Fruit fly (Drosophila melanogaster) whole organism, embryonic: Measurements from ENCODE around the gene CG9300.

Source experiments
- CG10654 ChIP-seq: fragments of 200-800 bp; sonication (Bioruptor generic); optimal IDR thresholded peaks from 2 replicates; lab custom pipeline; 2016; ENCODE audit warnings: missing biosample characterization, missing genetic modification characterization
- CG10979 ChIP-seq: fragments of 200-800 bp; sonication (Bioruptor generic); optimal IDR thresholded peaks from 2 replicates; lab custom pipeline; 2018; ENCODE audit warnings: missing biosample characterization, mild to moderate bottlenecking, missing genetic modification characterization, moderate library complexity
- CG13287 ChIP-seq: fragments of 200-800 bp; sonication (Bioruptor generic); IDR thresholded peaks from 2 replicates; pipeline ENCODE4 v1.3.6; 2022; ENCODE audit warnings: missing biosample characterization, missing genetic modification characterization; ENCODE audit not compliant: partially characterized antibody
- CG13424 ChIP-seq: fragments of 200-800 bp; sonication (Bioruptor generic); optimal IDR thresholded peaks from 2 replicates; lab custom pipeline; 2019; ENCODE audit warnings: missing biosample characterization, mild to moderate bottlenecking, missing genetic modification characterization, moderate library complexity
- CG13775 ChIP-seq: fragments of 200-800 bp; sonication (Bioruptor generic); optimal IDR thresholded peaks from 3 replicates; lab custom pipeline; 2017; ENCODE audit warnings: missing biosample characterization, mild to moderate bottlenecking, missing genetic modification characterization
- CG15479 ChIP-seq: fragments of 200-800 bp; sonication (Bioruptor generic); optimal IDR thresholded peaks from 3 replicates; lab custom pipeline; 2019; ENCODE audit warnings: missing biosample characterization, mild to moderate bottlenecking, missing genetic modification characterization, moderate library complexity
- CG17361 ChIP-seq: fragments of 200-800 bp; sonication (Bioruptor generic); IDR thresholded peaks from 3 replicates; pipeline ENCODE4 v1.3.6; 2022; ENCODE audit warnings: missing biosample characterization, missing genetic modification characterization
- CG17385 ChIP-seq: fragments of 200-800 bp; sonication (Bioruptor generic); optimal IDR thresholded peaks from 3 replicates; lab custom pipeline; 2018; ENCODE audit warnings: missing biosample characterization, mild to moderate bottlenecking, missing genetic modification characterization
- CG30020 ChIP-seq: fragments of 200-800 bp; optimal IDR thresholded peaks from 2 replicates; lab custom pipeline; 2019; ENCODE audit warnings: missing biosample characterization, mild to moderate bottlenecking, missing genetic modification characterization, moderate library complexity
- CG3281 ChIP-seq: fragments of 200-800 bp; sonication (Bioruptor generic); optimal IDR thresholded peaks from 3 replicates; lab custom pipeline; 2017; ENCODE audit warnings: missing biosample characterization, mild to moderate bottlenecking, missing genetic modification characterization
- CG33557 ChIP-seq: fragments of 200-800 bp; sonication (Bioruptor generic); optimal IDR thresholded peaks from 2 replicates; lab custom pipeline; 2019; ENCODE audit warnings: missing biosample characterization, mild to moderate bottlenecking, missing genetic modification characterization, moderate library complexity
- CG42726 ChIP-seq: fragments of 200-800 bp; sonication (Bioruptor generic); IDR thresholded peaks from 2 replicates; pipeline ENCODE4 v1.3.6; 2022; ENCODE audit warnings: missing biosample characterization, missing genetic modification characterization; ENCODE audit not compliant: partially characterized antibody
- CG4404 ChIP-seq: fragments of 200-800 bp; sonication (Bioruptor generic); IDR thresholded peaks from 2 replicates; pipeline ENCODE4 v1.3.6; 2022; ENCODE audit warnings: missing biosample characterization, missing genetic modification characterization
- CG4820 ChIP-seq: fragments of 200-800 bp; sonication (Bioruptor generic); optimal IDR thresholded peaks from 3 replicates; lab custom pipeline; 2016; ENCODE audit warnings: missing biosample characterization, missing genetic modification characterization
- CG4854 ChIP-seq: fragments of 200-800 bp; sonication (Bioruptor generic); optimal IDR thresholded peaks from 2 replicates; lab custom pipeline; 2016; ENCODE audit warnings: missing biosample characterization, missing genetic modification characterization, inconsistent platforms
- CG7556 ChIP-seq: fragments of 200-800 bp; sonication (Bioruptor generic); optimal IDR thresholded peaks from 2 replicates; lab custom pipeline; 2017; ENCODE audit warnings: missing biosample characterization, mild to moderate bottlenecking, missing genetic modification characterization
- CG7987 ChIP-seq: fragments of 200-800 bp; sonication (Bioruptor generic); optimal IDR thresholded peaks from 2 replicates; lab custom pipeline; 2018; ENCODE audit warnings: missing biosample characterization, mild to moderate bottlenecking, missing genetic modification characterization, moderate library complexity
- CG8924 ChIP-seq: fragments of 200-800 bp; optimal IDR thresholded peaks from 3 replicates; lab custom pipeline; 2019; ENCODE audit warnings: missing biosample characterization, mild to moderate bottlenecking, missing genetic modification characterization, moderate library complexity
- CG9817 ChIP-seq: fragments of 200-800 bp; sonication (Bioruptor generic); optimal IDR thresholded peaks from 2 replicates; lab custom pipeline; 2018; ENCODE audit warnings: missing biosample characterization, mild to moderate bottlenecking, missing genetic modification characterization, moderate library complexity
- Camta ChIP-seq: fragments of 200-800 bp; sonication (Bioruptor generic); optimal IDR thresholded peaks from 2 replicates; lab custom pipeline; 2016; ENCODE audit warnings: missing biosample characterization, missing genetic modification characterization
- D ChIP-seq, 2 experiments: fragments of 200-800 bp in 1 of 2; fragments of >200 bp in 1 of 2; sonication (Bioruptor generic) in 1 of 2; optimal IDR thresholded peaks; 2 replicates in 1 of 2; 3 replicates in 1 of 2; lab custom pipeline; 2017; ENCODE audit warnings: mild to moderate bottlenecking in 1 of 2, missing biosample characterization in 1 of 2, missing genetic modification characterization in 1 of 2, missing genetic modification reagents in 1 of 2
- Doc2 ChIP-seq: fragments of 200-800 bp; sonication (Bioruptor generic); IDR thresholded peaks from 2 replicates; pipeline ENCODE4 v1.3.6; 2022; ENCODE audit warnings: missing biosample characterization, missing genetic modification characterization
- Gug ChIP-seq: fragments of 200-800 bp; sonication (Bioruptor generic); IDR thresholded peaks from 4 replicates; pipeline ENCODE4 v1.3.6; 2022; ENCODE audit warnings: missing biosample characterization, missing genetic modification characterization
- HLH54F ChIP-seq: fragments of 200-800 bp; sonication (Bioruptor generic); optimal IDR thresholded peaks from 3 replicates; lab custom pipeline; 2016; ENCODE audit warnings: missing biosample characterization, missing genetic modification characterization
- Hand ChIP-seq: fragments of 200-800 bp; sonication (Bioruptor generic); optimal IDR thresholded peaks from 2 replicates; lab custom pipeline; 2017; ENCODE audit warnings: mild to moderate bottlenecking, missing biosample characterization, missing genetic modification reagents, missing genetic modification characterization
- Hr78 ChIP-seq, 2 experiments: fragments of 200-800 bp in 1 of 2; fragments of >200 bp in 1 of 2; sonication (Bioruptor generic) in 1 of 2; optimal IDR thresholded peaks; 2 replicates each; lab custom pipeline; 2017 to 2019; ENCODE audit warnings: missing biosample characterization in 2 of 2, missing genetic modification characterization in 2 of 2, mild to moderate bottlenecking in 1 of 2, moderate library complexity in 1 of 2
- Kr ChIP-seq: fragments of 200-800 bp; sonication (Bioruptor generic); optimal IDR thresholded peaks from 2 replicates; lab custom pipeline; 2017; ENCODE audit warnings: missing biosample characterization, mild to moderate bottlenecking, missing genetic modification characterization
- Lpt ChIP-seq: fragments of >200 bp; optimal IDR thresholded peaks from 2 replicates; lab custom pipeline; 2018; ENCODE audit warnings: missing biosample characterization, missing genetic modification characterization
- MBD-R2 ChIP-seq: fragments of 200-800 bp; sonication (Bioruptor generic); IDR thresholded peaks from 2 replicates; pipeline ENCODE4 v1.3.6; 2022; ENCODE audit warnings: missing biosample characterization, missing genetic modification characterization
- Myb ChIP-seq: fragments of 200-800 bp; sonication (Bioruptor generic); optimal IDR thresholded peaks from 2 replicates; lab custom pipeline; 2016; ENCODE audit warnings: missing biosample characterization, missing genetic modification characterization
- Nf-YB ChIP-seq: fragments of 200-800 bp; sonication (Bioruptor generic); optimal IDR thresholded peaks from 3 replicates; lab custom pipeline; 2019; ENCODE audit warnings: missing biosample characterization, mild to moderate bottlenecking, missing genetic modification characterization, moderate library complexity
- Oli ChIP-seq: fragments of 200-800 bp; sonication (Bioruptor generic); optimal IDR thresholded peaks from 2 replicates; lab custom pipeline; 2018; ENCODE audit warnings: missing biosample characterization, mild to moderate bottlenecking, missing genetic modification characterization, moderate library complexity
- Sin3A ChIP-seq: fragments of >200 bp; optimal IDR thresholded peaks from 2 replicates; lab custom pipeline; 2018
- Sry-δ ChIP-seq: fragments of 200-800 bp; sonication (Bioruptor generic); optimal IDR thresholded peaks from 2 replicates; lab custom pipeline; 2016; ENCODE audit warnings: missing biosample characterization, missing genetic modification characterization
- Stat92E ChIP-seq, 3 experiments: fragments of >200 bp in 2 of 3; fragments of 200-800 bp in 1 of 3; sonication (Bioruptor generic) in 1 of 3; optimal IDR thresholded peaks; 2 replicates each; lab custom pipeline; 2017 to 2019; ENCODE audit warnings: missing biosample characterization in 3 of 3, missing genetic modification characterization in 3 of 3, mild to moderate bottlenecking in 1 of 3, moderate library complexity in 1 of 3
- Usf ChIP-seq: fragments of 200-800 bp; sonication (Bioruptor generic); optimal IDR thresholded peaks from 2 replicates; lab custom pipeline; 2017; ENCODE audit warnings: missing genotype, missing biosample characterization, missing genetic modification characterization
- chinmo ChIP-seq: fragments of 200-800 bp; sonication (Bioruptor generic); IDR thresholded peaks from 4 replicates; pipeline ENCODE4 v1.3.6; 2022; ENCODE audit warnings: missing biosample characterization, missing genetic modification characterization; ENCODE audit not compliant: partially characterized antibody
- crp ChIP-seq, 2 experiments: fragments of 200-800 bp; sonication (Bioruptor generic); optimal IDR thresholded peaks; 2 replicates in 1 of 2; 3 replicates in 1 of 2; lab custom pipeline; 2017; ENCODE audit warnings: missing biosample characterization in 2 of 2, missing genetic modification characterization in 2 of 2, mild to moderate bottlenecking in 1 of 2, moderate library complexity in 1 of 2
- dmrt11E ChIP-seq: fragments of 200-800 bp; sonication (Bioruptor generic); optimal IDR thresholded peaks from 3 replicates; lab custom pipeline; 2018; ENCODE audit warnings: missing biosample characterization, mild to moderate bottlenecking, missing genetic modification characterization, moderate library complexity
- emc ChIP-seq: fragments of 200-800 bp; sonication (Bioruptor generic); optimal IDR thresholded peaks from 2 replicates; lab custom pipeline; 2016; ENCODE audit warnings: missing biosample characterization, missing genetic modification characterization
- gem ChIP-seq: fragments of 200-800 bp; sonication (Bioruptor generic); optimal IDR thresholded peaks from 2 replicates; lab custom pipeline; 2019; ENCODE audit warnings: missing biosample characterization, mild to moderate bottlenecking, missing genetic modification characterization, moderate library complexity
- insv ChIP-seq, 2 experiments: fragments of 200-800 bp; sonication (Bioruptor generic); optimal IDR thresholded peaks; 3 replicates each; lab custom pipeline; 2016 to 2018; ENCODE audit warnings: missing biosample characterization in 2 of 2, missing genetic modification characterization in 2 of 2
- lmd ChIP-seq: fragments of 200-800 bp; sonication (Bioruptor generic); IDR thresholded peaks from 2 replicates; pipeline ENCODE4 v1.3.6; 2022; ENCODE audit warnings: missing biosample characterization, missing genetic modification characterization
- nau ChIP-seq: fragments of 200-800 bp; sonication (Bioruptor generic); optimal IDR thresholded peaks from 3 replicates; lab custom pipeline; 2017; ENCODE audit warnings: missing biosample characterization, mild to moderate bottlenecking, missing genetic modification characterization, missing genetic modification reagents
- nmo ChIP-seq: fragments of 200-800 bp; sonication (Bioruptor generic); optimal IDR thresholded peaks from 2 replicates; lab custom pipeline; 2018; ENCODE audit warnings: missing biosample characterization, mild to moderate bottlenecking, missing genetic modification characterization, moderate library complexity
- phol ChIP-seq: fragments of 200-800 bp; sonication (Bioruptor generic); optimal IDR thresholded peaks from 3 replicates; lab custom pipeline; 2018; ENCODE audit warnings: missing biosample characterization, mild to moderate bottlenecking, missing genetic modification characterization, moderate library complexity
- ranshi ChIP-seq: fragments of 200-800 bp; sonication (Bioruptor generic); IDR thresholded peaks from 2 replicates; pipeline ENCODE4 v1.3.6; 2022; ENCODE audit warnings: missing biosample characterization, missing genetic modification characterization
- slbo ChIP-seq: fragments of 200-800 bp; sonication (Bioruptor generic); IDR thresholded peaks from 2 replicates; pipeline ENCODE4 v1.3.6; 2022; ENCODE audit warnings: missing biosample characterization, missing genetic modification characterization

CG9300 gene

DNA sequence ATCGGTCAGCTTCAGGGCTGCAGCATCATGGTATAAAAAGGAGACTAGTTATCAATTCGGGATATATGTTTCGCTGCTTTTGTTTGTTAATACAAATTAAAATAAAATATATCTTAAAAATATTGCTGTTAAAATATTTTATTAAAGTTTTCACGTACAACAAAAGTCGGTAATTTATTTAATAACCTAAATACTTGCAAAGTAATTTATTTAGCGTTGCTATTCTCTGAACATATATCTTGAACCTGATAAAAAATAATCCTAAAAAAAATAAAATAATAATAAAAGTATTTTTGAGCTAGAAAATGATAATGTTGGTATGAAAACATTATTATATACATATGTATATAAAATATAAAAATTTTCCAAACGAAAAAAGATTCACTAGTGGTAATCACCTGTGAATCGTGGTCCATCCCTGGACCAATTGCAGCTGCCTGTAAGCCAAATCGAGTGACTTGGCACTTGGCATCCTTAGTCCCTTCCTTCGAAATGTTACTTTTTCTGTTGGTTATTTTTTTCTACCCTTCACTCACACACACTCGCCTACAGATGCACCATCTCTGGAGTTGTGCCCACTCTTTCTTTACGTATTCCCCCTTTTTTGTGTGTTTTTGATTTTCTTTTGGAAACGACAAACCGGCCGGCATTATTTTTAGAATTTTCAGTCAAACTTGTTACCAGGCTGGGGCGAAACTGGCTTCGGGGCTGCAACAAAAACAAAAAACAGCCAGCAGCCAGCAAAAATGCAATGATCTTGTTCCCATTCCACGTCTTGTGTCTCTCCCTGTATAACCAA, 5.2 kb downstream of the CG9300 start (continued):
- no peak for TF ChIP-seq CG9817 (tag; lab: Kevin White, UChicago)
- TF ChIP-seq slbo (GFP tag; lab: Robert Waterston, UW): no peak
- no peak for TF ChIP-seq Hand
- peak; percentile 15 for TF ChIP-seq nmo
- TF ChIP-seq CG13287 (GFP tag; lab: Robert Waterston, UW): no peak
- peak; percentile 45 for TF ChIP-seq CG4404 (GFP tag; lab: Robert Waterston, UW)
- peak; percentile 81 for TF ChIP-seq CG33557 (GFP tag; lab: Kevin White, UChicago)
- no peak for TF ChIP-seq Sry-δ (GFP tag; lab: Kevin White, UChicago)
- TF ChIP-seq nau (GFP tag; lab: Kevin White, UChicago): no peak
- TF ChIP-seq lmd (GFP tag; lab: Robert Waterston, UW): no peak
- no peak for TF ChIP-seq crp (GFP tag; optimal IDR thresholded peaks at IDR 0.05; lab: Kevin White, UChicago)
- TF ChIP-seq Gug (GFP tag; lab: Robert Waterston, UW): no peak
- TF ChIP-seq D (optimal IDR thresholded peaks at IDR 0.05; lab: Kevin White, UChicago): no peak
- TF ChIP-seq D (GFP tag; optimal IDR thresholded peaks at IDR 0.05; lab: Kevin White, UChicago): peak; percentile 19
- TF ChIP-seq Doc2 (GFP tag; lab: Robert Waterston, UW): no peak
- no peak for TF ChIP-seq CG17385 (GFP tag; lab: Kevin White, UChicago)
- TF ChIP-seq CG13775: peak; percentile 33
- TF ChIP-seq CG8924 (tag; lab: Kevin White, UChicago): peak; percentile 51
- TF ChIP-seq Kr: no peak
- TF ChIP-seq Oli (tag; lab: Kevin White, UChicago): peak; percentile 16
- no peak for TF ChIP-seq MBD-R2 (GFP tag; lab: Robert Waterston, UW)
- TF ChIP-seq ranshi (GFP tag; lab: Robert Waterston, UW): no peak
- TF ChIP-seq Lpt: no peak
- no peak for TF ChIP-seq HLH54F
- TF ChIP-seq CG7987: no peak
- no peak for TF ChIP-seq CG4854 (GFP tag; lab: Kevin White, UChicago)
- TF ChIP-seq CG3281 (GFP tag; lab: Kevin White, UChicago): no peak
- TF ChIP-seq CG13424: peak; percentile 11
- no peak for TF ChIP-seq CG10654 (GFP tag; lab: Kevin White, UChicago)
- no peak for TF ChIP-seq Camta
- TF ChIP-seq gem: peak; percentile 64
- no peak for TF ChIP-seq Hr78 (GFP tag; optimal IDR thresholded peaks at IDR 0.05; lab: Kevin White, UChicago)
- TF ChIP-seq chinmo (GFP tag; lab: Robert Waterston, UW): 0 out of 4 replicates have a peak, but pooled peaks have one; percentile 63
- peak in 1 of 3 experiments; percentile 9 for TF ChIP-seq Stat92E (GFP tag; optimal IDR thresholded peaks at IDR 0.05; lab: Kevin White, UChicago)
- no peak for TF ChIP-seq Usf (GFP tag; lab: Kevin White, UChicago)
- TF ChIP-seq CG4820: no peak
- peak; percentile 67 for TF ChIP-seq CG10979 (tag; lab: Kevin White, UChicago)
- no peak for TF ChIP-seq Sin3A (lab: Kevin White, UChicago)
- peak; percentile 65 for TF ChIP-seq phol (tag; lab: Kevin White, UChicago)
- no peak for TF ChIP-seq CG42726
- peak; percentile 88 for TF ChIP-seq dmrt11E (tag; lab: Kevin White, UChicago)
- peak; percentile 77 for TF ChIP-seq CG17361
- peak; percentile 47 for TF ChIP-seq Nf-YB
- no peak for TF ChIP-seq CG15479 (GFP tag; lab: Kevin White, UChicago)
- no peak for TF ChIP-seq insv (GFP tag; optimal IDR thresholded peaks at IDR 0.05; lab: Kevin White, UChicago)
- TF ChIP-seq CG30020 (tag; lab: Kevin White, UChicago): peak; percentile 21
- TF ChIP-seq emc: no peak
- TF ChIP-seq Myb (GFP tag; lab: Kevin White, UChicago): no peak
- TF ChIP-seq CG7556 (GFP tag; lab: Kevin White, UChicago): peak; percentile 47
